Fruit fly (Drosophila melanogaster) whole organism, embryonic: ENCODE results near the gene fw.

ENCODE experiments used
- Abd-B ChIP-seq: fragments of 200-800 bp; sonication (Bioruptor generic); optimal IDR thresholded peaks from 2 replicates; lab custom pipeline; 2018; ENCODE audit warnings: missing biosample characterization, mild to moderate bottlenecking, missing genetic modification characterization, moderate library complexity
- CG10267 ChIP-seq: fragments of 200-800 bp; sonication (Bioruptor generic); optimal IDR thresholded peaks from 2 replicates; lab custom pipeline; 2018; ENCODE audit warnings: missing biosample characterization, mild to moderate bottlenecking, missing genetic modification characterization, moderate library complexity
- CG10274 ChIP-seq: fragments of 200-800 bp; sonication (Bioruptor generic); optimal IDR thresholded peaks from 3 replicates; lab custom pipeline; 2017; ENCODE audit warnings: missing biosample characterization, mild to moderate bottlenecking, missing genetic modification characterization
- CG10321 ChIP-seq: fragments of 200-800 bp; sonication (Bioruptor generic); IDR thresholded peaks from 2 replicates; pipeline ENCODE4 v1.3.6; 2022; ENCODE audit warnings: missing biosample characterization, missing genetic modification characterization
- CG12104 ChIP-seq: fragments of 200-800 bp; sonication (Bioruptor generic); optimal IDR thresholded peaks from 3 replicates; lab custom pipeline; 2016; ENCODE audit warnings: missing biosample characterization, missing genetic modification characterization
- CG12391 ChIP-seq: fragments of 200-800 bp; sonication (Bioruptor generic); optimal IDR thresholded peaks from 3 replicates; lab custom pipeline; 2018; ENCODE audit warnings: missing biosample characterization, mild to moderate bottlenecking, missing genetic modification characterization, moderate library complexity
- CG14014 ChIP-seq: fragments of 200-800 bp; sonication (Bioruptor generic); IDR thresholded peaks from 2 replicates; pipeline ENCODE4 v1.3.6; 2022; ENCODE audit warnings: missing biosample characterization, missing genetic modification characterization
- CG15601 ChIP-seq: fragments of 200-800 bp; sonication (Bioruptor generic); optimal IDR thresholded peaks from 3 replicates; lab custom pipeline; 2019; ENCODE audit warnings: missing biosample characterization, mild to moderate bottlenecking, missing genetic modification characterization, moderate library complexity
- CG17612 ChIP-seq: fragments of 200-800 bp; sonication (Bioruptor generic); IDR thresholded peaks from 2 replicates; pipeline ENCODE4 v1.3.6; 2022; ENCODE audit warnings: missing biosample characterization, missing genetic modification characterization
- CG18262 ChIP-seq: fragments of 200-800 bp; optimal IDR thresholded peaks from 3 replicates; lab custom pipeline; 2019; ENCODE audit warnings: missing biosample characterization, mild to moderate bottlenecking, missing genetic modification characterization, moderate library complexity
- CG2116 ChIP-seq: fragments of 200-800 bp; sonication (Bioruptor generic); optimal IDR thresholded peaks from 3 replicates; lab custom pipeline; 2018; ENCODE audit warnings: missing biosample characterization, mild to moderate bottlenecking, missing genetic modification characterization
- CG2712 ChIP-seq: fragments of 200-800 bp; optimal IDR thresholded peaks from 3 replicates; lab custom pipeline; 2019; ENCODE audit warnings: missing biosample characterization, mild to moderate bottlenecking, missing genetic modification characterization, moderate library complexity
- CG4360 ChIP-seq: fragments of 200-800 bp; sonication (Bioruptor generic); IDR thresholded peaks from 2 replicates; pipeline ENCODE4 v1.3.6; 2022; ENCODE audit warnings: missing biosample characterization, missing genetic modification characterization
- CG6854 ChIP-seq: fragments of 200-800 bp; sonication (Bioruptor generic); optimal IDR thresholded peaks from 3 replicates; lab custom pipeline; 2017; ENCODE audit warnings: missing biosample characterization, mild to moderate bottlenecking, missing genetic modification characterization
- CG7928 ChIP-seq: fragments of 200-800 bp; sonication (Bioruptor generic); optimal IDR thresholded peaks from 2 replicates; lab custom pipeline; 2017; ENCODE audit warnings: missing biosample characterization, mild to moderate bottlenecking, missing genetic modification characterization
- CG9437 ChIP-seq: fragments of 200-800 bp; sonication (Bioruptor generic); optimal IDR thresholded peaks from 2 replicates; lab custom pipeline; 2018; ENCODE audit warnings: missing biosample characterization, mild to moderate bottlenecking, missing genetic modification characterization
- CG9609 ChIP-seq: fragments of 200-800 bp; sonication (Bioruptor generic); optimal IDR thresholded peaks from 3 replicates; lab custom pipeline; 2016; ENCODE audit warnings: missing biosample characterization, missing genetic modification characterization
- CG9727 ChIP-seq: fragments of 200-800 bp; sonication (Bioruptor generic); optimal IDR thresholded peaks from 3 replicates; lab custom pipeline; 2017; ENCODE audit warnings: missing biosample characterization, mild to moderate bottlenecking, missing genetic modification characterization
- D ChIP-seq, 2 experiments: fragments of 200-800 bp in 1 of 2; fragments of >200 bp in 1 of 2; sonication (Bioruptor generic) in 1 of 2; optimal IDR thresholded peaks; 2 replicates in 1 of 2; 3 replicates in 1 of 2; lab custom pipeline; 2017; ENCODE audit warnings: mild to moderate bottlenecking in 1 of 2, missing biosample characterization in 1 of 2, missing genetic modification characterization in 1 of 2, missing genetic modification reagents in 1 of 2
- Dp ChIP-seq: fragments of 200-800 bp; sonication (Bioruptor generic); optimal IDR thresholded peaks from 2 replicates; lab custom pipeline; 2018; ENCODE audit warnings: missing biosample characterization, mild to moderate bottlenecking, missing genetic modification characterization, moderate library complexity
- E2f1 ChIP-seq: fragments of 200-800 bp; sonication (Bioruptor generic); IDR thresholded peaks from 2 replicates; pipeline ENCODE4 v1.3.6; 2022; ENCODE audit warnings: missing biosample characterization, missing genetic modification characterization
- Fer1 ChIP-seq: fragments of 200-800 bp; sonication (Bioruptor generic); optimal IDR thresholded peaks from 2 replicates; lab custom pipeline; 2017; ENCODE audit warnings: missing biosample characterization, mild to moderate bottlenecking, missing genetic modification characterization
- Fer2 ChIP-seq: fragments of 200-800 bp; sonication (Bioruptor generic); optimal IDR thresholded peaks from 2 replicates; lab custom pipeline; 2018; ENCODE audit warnings: missing biosample characterization, mild to moderate bottlenecking, missing genetic modification characterization, moderate library complexity
- HLH54F ChIP-seq: fragments of 200-800 bp; sonication (Bioruptor generic); optimal IDR thresholded peaks from 3 replicates; lab custom pipeline; 2016; ENCODE audit warnings: missing biosample characterization, missing genetic modification characterization
- HLHmδ ChIP-seq: fragments of 200-800 bp; sonication (Bioruptor generic); optimal IDR thresholded peaks from 2 replicates; lab custom pipeline; 2018; ENCODE audit warnings: missing biosample characterization, mild to moderate bottlenecking, missing genetic modification characterization, moderate library complexity
- HmgZ ChIP-seq: fragments of 200-800 bp; sonication (Bioruptor generic); optimal IDR thresholded peaks from 2 replicates; lab custom pipeline; 2018; ENCODE audit warnings: missing biosample characterization, mild to moderate bottlenecking, missing genetic modification characterization
- Hr51 ChIP-seq, 2 experiments: fragments of 200-800 bp; sonication (Bioruptor generic); optimal IDR thresholded peaks; 2 replicates in 1 of 2; 3 replicates in 1 of 2; lab custom pipeline; 2016 to 2018; ENCODE audit warnings: missing biosample characterization in 2 of 2, missing genetic modification characterization in 2 of 2, mild to moderate bottlenecking in 1 of 2, moderate library complexity in 1 of 2
- Lhr ChIP-seq: fragments of 200-800 bp; sonication (Bioruptor generic); optimal IDR thresholded peaks from 3 replicates; lab custom pipeline; 2017; ENCODE audit warnings: mild to moderate bottlenecking, missing biosample characterization, missing genetic modification reagents, missing genetic modification characterization
- MTF-1 ChIP-seq: fragments of 200-800 bp; sonication (Bioruptor generic); optimal IDR thresholded peaks from 2 replicates; lab custom pipeline; 2018; ENCODE audit warnings: missing biosample characterization, mild to moderate bottlenecking, missing genetic modification characterization, borderline replicate concordance
- Opbp ChIP-seq: fragments of 200-800 bp; sonication (Bioruptor generic); IDR thresholded peaks from 3 replicates; pipeline ENCODE4 v1.3.6; 2022; ENCODE audit warnings: missing biosample characterization, missing genetic modification characterization; ENCODE audit not compliant: partially characterized antibody
- Pdp1 ChIP-seq, 2 experiments: fragments of 200-800 bp; sonication (Bioruptor generic); optimal IDR thresholded peaks; 3 replicates each; lab custom pipeline; 2016; ENCODE audit warnings: missing biosample characterization in 2 of 2, missing genetic modification characterization in 2 of 2, mild to moderate bottlenecking in 1 of 2, moderate library complexity in 1 of 2
- Taf1 ChIP-seq: fragments of 200-800 bp; sonication (Bioruptor generic); IDR thresholded peaks from 2 replicates; pipeline ENCODE4 v1.3.6; 2022; ENCODE audit warnings: missing biosample characterization, missing genetic modification characterization
- ac ChIP-seq: fragments of 200-800 bp; sonication (Bioruptor generic); optimal IDR thresholded peaks from 3 replicates; lab custom pipeline; 2017; ENCODE audit warnings: missing biosample characterization, mild to moderate bottlenecking, missing genetic modification characterization
- az2 ChIP-seq: fragments of 200-800 bp; sonication (Bioruptor generic); optimal IDR thresholded peaks from 3 replicates; lab custom pipeline; 2016; ENCODE audit warnings: missing biosample characterization, missing genetic modification characterization
- cg ChIP-seq: fragments of 200-800 bp; sonication (Bioruptor generic); optimal IDR thresholded peaks from 3 replicates; lab custom pipeline; 2019; ENCODE audit warnings: missing biosample characterization, mild to moderate bottlenecking, missing genetic modification characterization, moderate library complexity
- chn ChIP-seq: fragments of 200-800 bp; sonication (Bioruptor generic); optimal IDR thresholded peaks from 2 replicates; lab custom pipeline; 2016; ENCODE audit warnings: missing biosample characterization, missing genetic modification characterization
- croc ChIP-seq: fragments of 200-800 bp; sonication (Bioruptor generic); conservative IDR thresholded peaks from 3 replicates; pipeline ENCODE4 v1.3.6; 2022; ENCODE audit warnings: missing biosample characterization, missing genetic modification characterization
- disco-r ChIP-seq: fragments of 200-800 bp; sonication (Bioruptor generic); optimal IDR thresholded peaks from 2 replicates; lab custom pipeline; 2016; ENCODE audit warnings: missing biosample characterization, missing genetic modification characterization
- ewg ChIP-seq: fragments of 200-800 bp; sonication (Bioruptor generic); optimal IDR thresholded peaks from 3 replicates; lab custom pipeline; 2017; ENCODE audit warnings: mild to moderate bottlenecking, missing biosample characterization, missing genetic modification reagents, missing genetic modification characterization
- gcm2 ChIP-seq: fragments of 200-800 bp; sonication (Bioruptor generic); optimal IDR thresholded peaks from 2 replicates; lab custom pipeline; 2016; ENCODE audit warnings: missing biosample characterization, missing genetic modification characterization
- lbe ChIP-seq: fragments of 200-800 bp; sonication (Bioruptor generic); optimal IDR thresholded peaks from 2 replicates; lab custom pipeline; 2016; ENCODE audit warnings: missing biosample characterization, mild to moderate bottlenecking, missing genetic modification characterization
- lola ChIP-seq, 3 experiments: fragments of >200 bp in 2 of 3; fragments of 200-800 bp in 1 of 3; sonication (Bioruptor generic) in 1 of 3; optimal IDR thresholded peaks; 2 replicates each; lab custom pipeline; 2017 to 2019; ENCODE audit warnings: missing biosample characterization in 3 of 3, missing genetic modification characterization in 3 of 3, mild to moderate bottlenecking in 1 of 3, moderate library complexity in 1 of 3
- mam ChIP-seq: fragments of 200-800 bp; sonication (Bioruptor generic); optimal IDR thresholded peaks from 3 replicates; lab custom pipeline; 2016; ENCODE audit warnings: missing biosample characterization, missing genetic modification characterization
- nau ChIP-seq: fragments of 200-800 bp; sonication (Bioruptor generic); optimal IDR thresholded peaks from 3 replicates; lab custom pipeline; 2017; ENCODE audit warnings: missing biosample characterization, mild to moderate bottlenecking, missing genetic modification characterization, missing genetic modification reagents
- run ChIP-seq: fragments of 200-800 bp; sonication (Bioruptor generic); optimal IDR thresholded peaks from 3 replicates; lab custom pipeline; 2018; ENCODE audit warnings: missing biosample characterization, mild to moderate bottlenecking, missing genetic modification characterization
- tin ChIP-seq: fragments of 200-800 bp; sonication (Bioruptor generic); optimal IDR thresholded peaks from 3 replicates; lab custom pipeline; 2016; ENCODE audit warnings: missing biosample characterization, missing genetic modification characterization
- wdn ChIP-seq: fragments of 200-800 bp; sonication (Bioruptor generic); IDR thresholded peaks from 2 replicates; pipeline ENCODE4 v1.3.6; 2022; ENCODE audit warnings: missing biosample characterization, missing genetic modification characterization
- wor ChIP-seq: fragments of 200-800 bp; sonication (Bioruptor generic); IDR thresholded peaks from 2 replicates; pipeline ENCODE4 v1.3.6; 2022; ENCODE audit warnings: missing biosample characterization, missing genetic modification characterization

Gene fw

dm6 chrX:12028825-12029514, 25.3 kb upstream of the fw start, which contains the start of gene Usp7 (continued):
- peak; percentile 86 for TF ChIP-seq CG7928 (GFP tag; lab: Kevin White, UChicago)
- TF ChIP-seq nau = no peak
- TF ChIP-seq CG9437 (GFP tag; lab: Kevin White, UChicago) = peak; percentile 30
- TF ChIP-seq run (tag; lab: Kevin White, UChicago) = no peak
- peak; percentile 50 for TF ChIP-seq CG10267 (tag; lab: Kevin White, UChicago)
- no peak for TF ChIP-seq Fer2 (tag; lab: Kevin White, UChicago)
- TF ChIP-seq CG9609 (GFP tag; lab: Kevin White, UChicago) = no peak
- TF ChIP-seq CG2116 = peak; percentile 96
- peak; percentile 35; the same call in 1 of the 2 replicates for TF ChIP-seq CG4360
- TF ChIP-seq Opbp = peak; percentile 96
- no peak for TF ChIP-seq CG17612 (GFP tag; lab: Robert Waterston, UW)
- peak; percentile 12 for TF ChIP-seq mam (GFP tag; lab: Kevin White, UChicago)
- TF ChIP-seq CG10321 (GFP tag; lab: Robert Waterston, UW) = no peak
- no peak for TF ChIP-seq CG18262 (tag; lab: Kevin White, UChicago)
- no peak for TF ChIP-seq wor (GFP tag; lab: Robert Waterston, UW)
- TF ChIP-seq MTF-1 (GFP tag; lab: Kevin White, UChicago) = peak; percentile 49
- 0 out of 2 replicates have a peak, but pooled peaks have one; percentile 11 for TF ChIP-seq CG14014 (GFP tag; lab: Robert Waterston, UW)
- TF ChIP-seq CG15601 (tag; lab: Kevin White, UChicago) = peak; percentile 52
- TF ChIP-seq ac (GFP tag; lab: Kevin White, UChicago) = no peak
- TF ChIP-seq HLHmδ = no peak
- peak; percentile 14 for TF ChIP-seq HmgZ (tag; lab: Kevin White, UChicago)
- TF ChIP-seq CG2712 = peak; percentile 48
- no peak for TF ChIP-seq CG12104 (GFP tag; lab: Kevin White, UChicago)
- no peak for TF ChIP-seq lbe (GFP tag; lab: Kevin White, UChicago)
- no peak for TF ChIP-seq HLH54F (GFP tag; lab: Kevin White, UChicago)
- TF ChIP-seq az2 = no peak
- no peak for TF ChIP-seq Taf1 (GFP tag; lab: Robert Waterston, UW)
- no peak for TF ChIP-seq ewg (GFP tag; lab: Kevin White, UChicago)
- TF ChIP-seq croc = no peak
- peak; percentile 55 for TF ChIP-seq Dp (GFP tag; lab: Kevin White, UChicago)
- TF ChIP-seq CG9727 (GFP tag; lab: Kevin White, UChicago) = peak; percentile 9
- TF ChIP-seq Hr51 (GFP tag; optimal IDR thresholded peaks at IDR 0.05; lab: Kevin White, UChicago) = no peak
- peak; percentile 46 for TF ChIP-seq CG12391 (tag; lab: Kevin White, UChicago)
- no peak for TF ChIP-seq E2f1 (GFP tag; lab: Robert Waterston, UW)
- TF ChIP-seq disco-r (GFP tag; lab: Kevin White, UChicago) = no peak
- TF ChIP-seq wdn (GFP tag; lab: Robert Waterston, UW) = no peak
- TF ChIP-seq CG10274 (GFP tag; lab: Kevin White, UChicago) = no peak
- no peak for TF ChIP-seq Lhr (GFP tag; lab: Kevin White, UChicago)
- no peak for TF ChIP-seq CG6854 (GFP tag; lab: Kevin White, UChicago)
- peak; percentile 58 for TF ChIP-seq Abd-B (GFP tag; lab: Kevin White, UChicago)
- peak; percentile 89 for TF ChIP-seq cg (GFP tag; lab: Kevin White, UChicago)
- TF ChIP-seq lola (GFP tag; optimal IDR thresholded peaks at IDR 0.05; lab: Kevin White, UChicago) = no peak
- peak in 1 of 2 experiments; percentile 14 for TF ChIP-seq Pdp1 (GFP tag; optimal IDR thresholded peaks at IDR 0.05; lab: Kevin White, UChicago)
- no peak for TF ChIP-seq D (optimal IDR thresholded peaks at IDR 0.05; lab: Kevin White, UChicago)
- no peak for TF ChIP-seq D (GFP tag; optimal IDR thresholded peaks at IDR 0.05; lab: Kevin White, UChicago)
- no peak for TF ChIP-seq Fer1 (GFP tag; lab: Kevin White, UChicago)
- no peak for TF ChIP-seq chn (GFP tag; lab: Kevin White, UChicago)
- no peak for TF ChIP-seq gcm2 (GFP tag; lab: Kevin White, UChicago)
- TF ChIP-seq tin (GFP tag; lab: Kevin White, UChicago) = no peak
